Fruit fly (Drosophila melanogaster) whole organism, pupa: ENCODE measurements around the gene CG14323.

Source experiments
- CG10348 ChIP-seq: fragments of 200-800 bp; sonication (Bioruptor generic); IDR thresholded peaks from 2 replicates; pipeline ENCODE4 v1.3.6; 2022; ENCODE audit warnings: missing biosample characterization, missing genetic modification characterization
- CG12605 ChIP-seq: fragments of 200-800 bp; sonication (Bioruptor generic); IDR thresholded peaks from 2 replicates; pipeline ENCODE4 v1.3.6; 2022; ENCODE audit warnings: missing biosample characterization, missing genetic modification characterization
- CG13204 ChIP-seq: fragments of 200-800 bp; sonication (Bioruptor generic); optimal IDR thresholded peaks from 2 replicates; lab custom pipeline; 2018; ENCODE audit warnings: missing biosample characterization, mild to moderate bottlenecking, missing genetic modification characterization, moderate library complexity
- CG14655 ChIP-seq: fragments of 200-800 bp; sonication (Bioruptor generic); optimal IDR thresholded peaks from 3 replicates; lab custom pipeline; 2017; ENCODE audit warnings: mild to moderate bottlenecking, missing biosample characterization, missing genetic modification reagents, missing genetic modification characterization
- CG15710 ChIP-seq: fragments of 200-800 bp; sonication (Bioruptor generic); optimal IDR thresholded peaks from 2 replicates; lab custom pipeline; 2018; ENCODE audit warnings: missing biosample characterization, mild to moderate bottlenecking, missing genetic modification characterization, moderate library complexity
- CG17806 ChIP-seq: fragments of 200-800 bp; sonication (Bioruptor generic); optimal IDR thresholded peaks from 2 replicates; lab custom pipeline; 2018; ENCODE audit warnings: missing biosample characterization, mild to moderate bottlenecking, missing genetic modification characterization, moderate library complexity
- CG32121 ChIP-seq: fragments of 200-800 bp; sonication (Bioruptor generic); IDR thresholded peaks from 2 replicates; pipeline ENCODE4 v1.3.6; 2022; ENCODE audit warnings: missing biosample characterization, missing genetic modification characterization
- CG34367 ChIP-seq: fragments of 200-800 bp; sonication (Bioruptor generic); optimal IDR thresholded peaks from 2 replicates; lab custom pipeline; 2018; ENCODE audit warnings: missing biosample characterization, mild to moderate bottlenecking, missing genetic modification characterization
- CG4496 ChIP-seq: fragments of 200-800 bp; sonication (Bioruptor generic); IDR thresholded peaks from 3 replicates; pipeline ENCODE4 v1.3.6; 2022; ENCODE audit warnings: missing biosample characterization, missing genetic modification characterization
- CG8159 ChIP-seq: fragments of 200-800 bp; sonication (Bioruptor generic); optimal IDR thresholded peaks from 3 replicates; lab custom pipeline; 2018; ENCODE audit warnings: missing biosample characterization, mild to moderate bottlenecking, missing genetic modification characterization, moderate library complexity
- CG8301 ChIP-seq: fragments of 200-800 bp; sonication (Bioruptor generic); optimal IDR thresholded peaks from 2 replicates; lab custom pipeline; 2018; ENCODE audit warnings: missing biosample characterization, mild to moderate bottlenecking, missing genetic modification characterization
- CG9948 ChIP-seq: fragments of 200-800 bp; sonication (Bioruptor generic); optimal IDR thresholded peaks from 2 replicates; lab custom pipeline; 2018; ENCODE audit warnings: missing biosample characterization, mild to moderate bottlenecking, missing genetic modification characterization, moderate library complexity
- D1 ChIP-seq: fragments of 200-800 bp; sonication (Bioruptor generic); optimal IDR thresholded peaks from 2 replicates; lab custom pipeline; 2018; ENCODE audit warnings: missing biosample characterization, mild to moderate bottlenecking, missing genetic modification characterization, moderate library complexity
- EcR ChIP-seq: fragments of 200-800 bp; sonication (Bioruptor generic); optimal IDR thresholded peaks from 3 replicates; lab custom pipeline; 2019; ENCODE audit warnings: missing biosample characterization, missing genetic modification characterization, mild to moderate bottlenecking, moderate library complexity, missing genetic modification reagents
- Ets98B ChIP-seq: fragments of 200-800 bp; sonication (Bioruptor generic); IDR thresholded peaks from 2 replicates; pipeline ENCODE4 v1.3.6; 2022; ENCODE audit warnings: missing biosample characterization, missing genetic modification characterization
- Pif1A ChIP-seq: fragments of 200-800 bp; sonication (Bioruptor generic); optimal IDR thresholded peaks from 3 replicates; lab custom pipeline; 2016; ENCODE audit warnings: missing biosample characterization, missing genetic modification characterization
- Pif1B ChIP-seq: fragments of 200-800 bp; sonication (Bioruptor generic); optimal IDR thresholded peaks from 3 replicates; lab custom pipeline; 2016; ENCODE audit warnings: missing biosample characterization, missing genetic modification characterization
- Snoo ChIP-seq: fragments of 200-800 bp; sonication (Bioruptor generic); optimal IDR thresholded peaks from 3 replicates; lab custom pipeline; 2017; ENCODE audit warnings: missing biosample characterization, mild to moderate bottlenecking, missing genetic modification characterization, inconsistent platforms
- fd96Ca ChIP-seq: fragments of 200-800 bp; sonication (Bioruptor generic); IDR thresholded peaks from 3 replicates; pipeline ENCODE4 v1.3.6; 2022; ENCODE audit warnings: missing biosample characterization, missing genetic modification characterization
- gl ChIP-seq: fragments of 200-800 bp; sonication (Bioruptor generic); optimal IDR thresholded peaks from 2 replicates; lab custom pipeline; 2018; ENCODE audit warnings: missing biosample characterization, mild to moderate bottlenecking, missing genetic modification characterization
- rn ChIP-seq: fragments of 200-800 bp; sonication (Bioruptor generic); IDR thresholded peaks from 2 replicates; pipeline ENCODE4 v1.3.6; 2022; ENCODE audit warnings: missing biosample characterization, missing genetic modification characterization

CG14323 gene

dm6 chr3R:17599695-17600094 lies 22.2 kb downstream of the CG14323 start:
- TF ChIP-seq CG32121 (GFP tag; lab: Robert Waterston, UW) (no peak), CG34367 (tag; lab: Kevin White, UChicago) (no peak), EcR (GFP tag; lab: Kevin White, UChicago) (no peak), CG14655 (no peak), rn (GFP tag; lab: Robert Waterston, UW) (no peak), Ets98B (GFP tag; lab: Robert Waterston, UW) (no peak), CG17806 (no peak), fd96Ca (GFP tag; lab: Robert Waterston, UW) (no peak), CG8301 (tag; lab: Kevin White, UChicago) (no peak), Snoo (no peak), Pif1B (GFP tag; lab: Kevin White, UChicago) (no peak), CG12605 (no peak), CG9948 (tag; lab: Kevin White, UChicago) (no peak), CG8159 (tag; lab: Kevin White, UChicago) (no peak), Pif1A (GFP tag; lab: Kevin White, UChicago) (no peak), CG13204 (GFP tag; lab: Kevin White, UChicago) (no peak), CG10348 (GFP tag; lab: Robert Waterston, UW) (no peak), D1 (tag; lab: Kevin White, UChicago) (no peak)

dm6 chr3R:17596236-17596635 lies 25.7 kb downstream of the CG14323 start, which contains the start of gene CG7606:
CG7606 (plus strand) TSS chr3R:17596536.
- TF ChIP-seq CG34367 (tag; lab: Kevin White, UChicago) (no peak), D1 (tag; lab: Kevin White, UChicago) (no peak), Snoo (no peak), fd96Ca (GFP tag; lab: Robert Waterston, UW) (no peak), CG10348 (GFP tag; lab: Robert Waterston, UW) (no peak), EcR (GFP tag; lab: Kevin White, UChicago) (no peak), CG17806 (no peak), Pif1A (GFP tag; lab: Kevin White, UChicago) (no peak), Ets98B (GFP tag; lab: Robert Waterston, UW) (no peak), Pif1B (GFP tag; lab: Kevin White, UChicago) (no peak), CG14655 (no peak), CG8159 (tag; lab: Kevin White, UChicago) (no peak), rn (GFP tag; lab: Robert Waterston, UW) (no peak), CG4496 (GFP tag; lab: Robert Waterston, UW) (no peak), CG32121 (GFP tag; lab: Robert Waterston, UW) (no peak), gl (tag; lab: Kevin White, UChicago) (no peak), CG9948 (tag; lab: Kevin White, UChicago) (no peak), CG13204 (GFP tag; lab: Kevin White, UChicago) (no peak), CG8301 (tag; lab: Kevin White, UChicago) (no peak), CG15710 (no peak)
- TF ChIP-seq, all 21 proteins: peak for 0

- TF ChIP-seq CG12605: no peak
- no peak for TF ChIP-seq CG4496 (GFP tag; lab: Robert Waterston, UW)
- no peak for TF ChIP-seq fd96Ca (GFP tag; lab: Robert Waterston, UW)
- TF ChIP-seq, all 21 proteins: peak for 0
Measured at dm6 chr3R:17595084-17595483, 26.8 kb downstream of the CG14323 start, which contains the start of gene Sgs5. Sgs5 (plus strand) TSS chr3R:17595362.

dm6 chr3R:17594086-17594485 lies 27.8 kb downstream of the CG14323 start, which contains the start of gene Sgs5bis:
Sgs5bis (plus strand) TSS chr3R:17594386.
- TF ChIP-seq gl (tag; lab: Kevin White, UChicago): no peak

- TF ChIP-seq CG14655 (no peak), gl (tag; lab: Kevin White, UChicago) (no peak), Pif1A (GFP tag; lab: Kevin White, UChicago) (no peak), CG9948 (tag; lab: Kevin White, UChicago) (no peak), CG12605 (no peak), EcR (GFP tag; lab: Kevin White, UChicago) (no peak), CG4496 (GFP tag; lab: Robert Waterston, UW) (no peak), CG8301 (tag; lab: Kevin White, UChicago) (no peak), Snoo (no peak), Ets98B (GFP tag; lab: Robert Waterston, UW) (no peak), CG8159 (tag; lab: Kevin White, UChicago) (no peak), CG34367 (tag; lab: Kevin White, UChicago) (no peak)
Measured at dm6 chr3R:17593470-17593869, 28.4 kb downstream of the CG14323 start.

dm6 chr3R:17591831-17592230 lies 30.1 kb downstream of the CG14323 start:
- no peak for TF ChIP-seq fd96Ca (GFP tag; lab: Robert Waterston, UW)
- no peak for TF ChIP-seq CG10348 (GFP tag; lab: Robert Waterston, UW)
- TF ChIP-seq Snoo: no peak
- no peak for TF ChIP-seq Pif1A (GFP tag; lab: Kevin White, UChicago)
- TF ChIP-seq Ets98B (GFP tag; lab: Robert Waterston, UW): no peak
- no peak for TF ChIP-seq CG8159 (tag; lab: Kevin White, UChicago)
- TF ChIP-seq Pif1B (GFP tag; lab: Kevin White, UChicago): no peak
- no peak for TF ChIP-seq rn (GFP tag; lab: Robert Waterston, UW)
- TF ChIP-seq CG32121 (GFP tag; lab: Robert Waterston, UW): no peak
- TF ChIP-seq CG4496 (GFP tag; lab: Robert Waterston, UW): no peak
- TF ChIP-seq D1 (tag; lab: Kevin White, UChicago): no peak
- no peak for TF ChIP-seq CG9948 (tag; lab: Kevin White, UChicago)
- no peak for TF ChIP-seq CG34367 (tag; lab: Kevin White, UChicago)
- TF ChIP-seq CG15710: no peak
- TF ChIP-seq CG12605: no peak
- no peak for TF ChIP-seq CG17806
- TF ChIP-seq CG13204 (GFP tag; lab: Kevin White, UChicago): no peak
